Worm (Caenorhabditis elegans): ENCODE data around the gene pals-30.

DNA sequence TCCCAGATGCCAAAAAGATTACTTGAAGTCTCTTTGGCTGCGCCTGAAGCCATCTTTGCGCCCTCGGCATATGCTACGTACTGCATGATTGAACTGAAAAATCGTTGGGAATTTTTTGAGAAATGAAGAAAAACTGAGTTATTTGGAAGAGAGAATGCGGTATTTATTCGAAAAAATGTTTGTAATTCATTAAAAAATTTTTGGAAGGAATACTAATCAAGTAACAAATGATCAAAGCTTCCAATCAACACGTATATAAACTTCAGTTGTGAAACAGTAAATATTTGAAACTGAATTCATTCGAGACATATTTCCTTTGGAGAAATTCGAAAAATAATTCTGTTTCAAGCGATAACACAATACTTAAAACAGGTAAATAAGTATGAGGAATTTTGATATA is 9.3 kb downstream of the pals-30 start, which contains the start of gene pals-29:
- no peak for TF ChIP-seq elt-2 (tag; optimal IDR thresholded peaks at IDR 0.05)
- TF ChIP-seq nhr-237 (tag; optimal IDR thresholded peaks at IDR 0.05), result no peak
- no peak for TF ChIP-seq nhr-76 (tag; optimal IDR thresholded peaks at IDR 0.05)
- TF ChIP-seq fkh-10 (GFP tag; optimal IDR thresholded peaks at IDR 0.05), result no peak
- no peak for TF ChIP-seq skn-1 (tag; optimal IDR thresholded peaks at IDR 0.05)
- TF ChIP-seq pha-4 (tag; optimal IDR thresholded peaks at IDR 0.05), result no peak
- no peak for TF ChIP-seq fkh-2 (tag; optimal IDR thresholded peaks at IDR 0.05)
- TF ChIP-seq nhr-11 (tag; optimal IDR thresholded peaks at IDR 0.05), result no peak
- TF ChIP-seq elt-3 (tag; optimal IDR thresholded peaks at IDR 0.05), result no peak
- TF ChIP-seq lin-39 (tag; optimal IDR thresholded peaks at IDR 0.05), result no peak
- no peak for TF ChIP-seq mml-1 (tag; optimal IDR thresholded peaks at IDR 0.05)
- TF ChIP-seq ceh-28 (tag; optimal IDR thresholded peaks at IDR 0.05), result no peak
- TF ChIP-seq ceh-9 (tag; optimal IDR thresholded peaks at IDR 0.05), result no peak

All from whole organism, L3 larva.